Fruit fly (Drosophila melanogaster) whole organism, embryonic: ENCODE measurements around the gene CG10341.

Experiments used
- Adf1 ChIP-seq: fragments of 200-800 bp; sonication (Bioruptor generic); IDR thresholded peaks from 2 replicates; pipeline ENCODE4 v1.3.6; 2022; ENCODE audit warnings: missing biosample characterization, missing genetic modification characterization
- Atf6 ChIP-seq: fragments of 200-800 bp; sonication (Bioruptor generic); IDR thresholded peaks from 2 replicates; pipeline ENCODE4 v1.3.6; 2022; ENCODE audit warnings: missing biosample characterization, missing genetic modification characterization
- Awh ChIP-seq: fragments of 200-800 bp; sonication (Bioruptor generic); IDR thresholded peaks from 2 replicates; pipeline ENCODE4, ENCODE4 v1.3.6; 2022; ENCODE audit warnings: missing biosample characterization, missing genetic modification characterization
- CG10147 ChIP-seq: fragments of 200-800 bp; sonication (Bioruptor generic); optimal IDR thresholded peaks from 2 replicates; lab custom pipeline; 2019; ENCODE audit warnings: missing biosample characterization, mild to moderate bottlenecking, missing genetic modification characterization, moderate library complexity
- CG1024 ChIP-seq: fragments of 200-800 bp; sonication (Bioruptor generic); IDR thresholded peaks from 2 replicates; pipeline ENCODE4 v1.3.6; 2022; ENCODE audit warnings: missing biosample characterization, missing genetic modification characterization
- CG10267 ChIP-seq: fragments of 200-800 bp; sonication (Bioruptor generic); optimal IDR thresholded peaks from 2 replicates; lab custom pipeline; 2018; ENCODE audit warnings: missing biosample characterization, mild to moderate bottlenecking, missing genetic modification characterization, moderate library complexity
- CG10274 ChIP-seq: fragments of 200-800 bp; sonication (Bioruptor generic); optimal IDR thresholded peaks from 3 replicates; lab custom pipeline; 2017; ENCODE audit warnings: missing biosample characterization, mild to moderate bottlenecking, missing genetic modification characterization
- CG10321 ChIP-seq: fragments of 200-800 bp; sonication (Bioruptor generic); IDR thresholded peaks from 2 replicates; pipeline ENCODE4 v1.3.6; 2022; ENCODE audit warnings: missing biosample characterization, missing genetic modification characterization
- CG10431 ChIP-seq: fragments of 200-800 bp; sonication (Bioruptor generic); optimal IDR thresholded peaks from 3 replicates; lab custom pipeline; 2018; ENCODE audit warnings: missing biosample characterization, mild to moderate bottlenecking, missing genetic modification characterization
- CG12659 ChIP-seq: fragments of 200-800 bp; sonication (Bioruptor generic); optimal IDR thresholded peaks from 3 replicates; lab custom pipeline; 2017; ENCODE audit warnings: mild to moderate bottlenecking, missing biosample characterization, missing genetic modification reagents, missing genetic modification characterization
- CG13624 ChIP-seq: fragments of 200-800 bp; sonication (Bioruptor generic); optimal IDR thresholded peaks from 2 replicates; lab custom pipeline; 2016; ENCODE audit warnings: missing biosample characterization, missing genetic modification characterization
- CG13775 ChIP-seq: fragments of 200-800 bp; sonication (Bioruptor generic); optimal IDR thresholded peaks from 3 replicates; lab custom pipeline; 2017; ENCODE audit warnings: missing biosample characterization, mild to moderate bottlenecking, missing genetic modification characterization
- CG15479 ChIP-seq: fragments of 200-800 bp; sonication (Bioruptor generic); optimal IDR thresholded peaks from 3 replicates; lab custom pipeline; 2019; ENCODE audit warnings: missing biosample characterization, mild to moderate bottlenecking, missing genetic modification characterization, moderate library complexity
- CG1647 ChIP-seq: fragments of 200-800 bp; sonication (Bioruptor generic); optimal IDR thresholded peaks from 3 replicates; lab custom pipeline; 2016; ENCODE audit warnings: missing biosample characterization, missing genetic modification characterization
- CG16779 ChIP-seq: fragments of 200-800 bp; sonication (Bioruptor generic); IDR thresholded peaks from 2 replicates; pipeline ENCODE4 v1.3.6; 2022; ENCODE audit warnings: missing biosample characterization, missing genetic modification characterization
- CG17829 ChIP-seq: fragments of 200-800 bp; optimal IDR thresholded peaks from 2 replicates; lab custom pipeline; 2019; ENCODE audit warnings: missing biosample characterization, mild to moderate bottlenecking, missing genetic modification characterization, moderate library complexity
- CG2199 ChIP-seq: fragments of 200-800 bp; sonication (Bioruptor generic); IDR thresholded peaks from 3 replicates; pipeline ENCODE4 v1.3.6; 2022; ENCODE audit warnings: missing biosample characterization, missing genetic modification characterization
- CG32767 ChIP-seq: fragments of 200-800 bp; sonication (Bioruptor generic); IDR thresholded peaks from 2 replicates; pipeline ENCODE4 v1.3.6; 2022; ENCODE audit warnings: missing biosample characterization, missing genetic modification characterization
- CG3726 ChIP-seq: fragments of 200-800 bp; sonication (Bioruptor generic); IDR thresholded peaks from 3 replicates; pipeline ENCODE4, ENCODE4 v1.3.6; 2022; ENCODE audit warnings: missing biosample characterization, missing genetic modification characterization
- CG4328 ChIP-seq: fragments of 200-800 bp; sonication (Bioruptor generic); optimal IDR thresholded peaks from 3 replicates; lab custom pipeline; 2017; ENCODE audit warnings: missing biosample characterization, missing genetic modification reagents, missing genetic modification characterization
- CG6175 ChIP-seq: fragments of 200-800 bp; sonication (Bioruptor generic); IDR thresholded peaks from 3 replicates; pipeline ENCODE4 v1.3.6; 2022; ENCODE audit warnings: missing biosample characterization, missing genetic modification characterization
- CG6689 ChIP-seq: fragments of 200-800 bp; sonication (Bioruptor generic); IDR thresholded peaks from 2 replicates; pipeline ENCODE4 v1.3.6; 2022; ENCODE audit warnings: missing biosample characterization, missing genetic modification characterization
- CG7928 ChIP-seq: fragments of 200-800 bp; sonication (Bioruptor generic); optimal IDR thresholded peaks from 2 replicates; lab custom pipeline; 2017; ENCODE audit warnings: missing biosample characterization, mild to moderate bottlenecking, missing genetic modification characterization
- CG8388 ChIP-seq: fragments of 200-800 bp; sonication (Bioruptor generic); optimal IDR thresholded peaks from 2 replicates; lab custom pipeline; 2019; ENCODE audit warnings: missing biosample characterization, mild to moderate bottlenecking, missing genetic modification characterization, moderate library complexity
- Dbx ChIP-seq: fragments of 200-800 bp; sonication (Bioruptor generic); IDR thresholded peaks from 3 replicates; pipeline ENCODE4 v1.3.6; 2022; ENCODE audit warnings: missing biosample characterization, missing genetic modification characterization
- H15 ChIP-seq: fragments of 200-800 bp; sonication (Bioruptor generic); IDR thresholded peaks from 3 replicates; pipeline ENCODE4 v1.3.6; 2022; ENCODE audit warnings: missing biosample characterization, missing genetic modification characterization
- HLH3B ChIP-seq: fragments of 200-800 bp; sonication (Bioruptor generic); IDR thresholded peaks from 2 replicates; pipeline ENCODE4 v1.3.6; 2022; ENCODE audit warnings: missing biosample characterization, missing genetic modification characterization
- Hmr ChIP-seq: fragments of 200-800 bp; sonication (Bioruptor generic); optimal IDR thresholded peaks from 3 replicates; lab custom pipeline; 2017; ENCODE audit warnings: mild to moderate bottlenecking, missing biosample characterization, missing genetic modification reagents, missing genetic modification characterization
- Myb ChIP-seq: fragments of 200-800 bp; sonication (Bioruptor generic); optimal IDR thresholded peaks from 2 replicates; lab custom pipeline; 2016; ENCODE audit warnings: missing biosample characterization, missing genetic modification characterization
- Rfx ChIP-seq: fragments of 200-800 bp; sonication (Bioruptor generic); IDR thresholded peaks from 2 replicates; pipeline ENCODE4 v1.3.6; 2022; ENCODE audit warnings: missing biosample characterization, missing genetic modification characterization
- Stat92E ChIP-seq, 3 experiments: fragments of >200 bp in 2 of 3; fragments of 200-800 bp in 1 of 3; sonication (Bioruptor generic) in 1 of 3; optimal IDR thresholded peaks; 2 replicates each; lab custom pipeline; 2017 to 2019; ENCODE audit warnings: missing biosample characterization in 3 of 3, missing genetic modification characterization in 3 of 3, mild to moderate bottlenecking in 1 of 3, moderate library complexity in 1 of 3
- Trl ChIP-seq, 3 experiments: fragments of >200 bp in 2 of 3; fragments of 200-800 bp in 1 of 3; sonication (Bioruptor generic) in 1 of 3; optimal IDR thresholded peaks; 2 replicates in 1 of 3; 3 replicates in 2 of 3; lab custom pipeline; 2016 to 2017; ENCODE audit warnings: missing biosample characterization in 1 of 3, missing genetic modification characterization in 1 of 3
- ap ChIP-seq: fragments of 200-800 bp; sonication (Bioruptor generic); IDR thresholded peaks from 2 replicates; pipeline ENCODE4 v1.3.6; 2022; ENCODE audit warnings: missing biosample characterization, missing genetic modification characterization
- ash1 ChIP-seq: fragments of 200-800 bp; sonication (Bioruptor generic); optimal IDR thresholded peaks from 2 replicates; lab custom pipeline; 2018; ENCODE audit warnings: missing biosample characterization, mild to moderate bottlenecking, missing genetic modification characterization
- chif ChIP-seq, 2 experiments: fragments of 200-800 bp; sonication (Bioruptor generic); optimal IDR thresholded peaks; 3 replicates each; lab custom pipeline; 2016; ENCODE audit warnings: missing biosample characterization in 2 of 2, missing genetic modification characterization in 2 of 2
- danr ChIP-seq: fragments of 200-800 bp; sonication (Bioruptor generic); IDR thresholded peaks from 2 replicates; pipeline ENCODE4 v1.3.6; 2022; ENCODE audit warnings: missing biosample characterization, missing genetic modification characterization
- dati ChIP-seq: fragments of 200-800 bp; sonication (Bioruptor generic); IDR thresholded peaks from 2 replicates; pipeline ENCODE4 v1.3.6; 2022; ENCODE audit warnings: missing biosample characterization, missing genetic modification characterization
- dmrt99B ChIP-seq: fragments of 200-800 bp; sonication (Bioruptor generic); optimal IDR thresholded peaks from 2 replicates; lab custom pipeline; 2018; ENCODE audit warnings: missing biosample characterization, mild to moderate bottlenecking, missing genetic modification characterization, moderate library complexity
- ftz-f1 ChIP-seq: fragments of 200-800 bp; sonication (Bioruptor generic); optimal IDR thresholded peaks from 2 replicates; lab custom pipeline; 2016; ENCODE audit warnings: missing biosample characterization, missing genetic modification characterization
- gcm2 ChIP-seq: fragments of 200-800 bp; sonication (Bioruptor generic); optimal IDR thresholded peaks from 2 replicates; lab custom pipeline; 2016; ENCODE audit warnings: missing biosample characterization, missing genetic modification characterization
- hb ChIP-seq: fragments of 200-800 bp; sonication (Bioruptor generic); IDR thresholded peaks from 3 replicates; pipeline ENCODE4 v1.3.6; 2022; ENCODE audit warnings: missing biosample characterization, missing genetic modification characterization; ENCODE audit not compliant: partially characterized antibody
- ind ChIP-seq: fragments of 200-800 bp; sonication (Bioruptor generic); optimal IDR thresholded peaks from 3 replicates; lab custom pipeline; 2016; ENCODE audit warnings: missing biosample characterization, missing genetic modification characterization
- kay ChIP-seq: fragments of 200-800 bp; sonication (Bioruptor generic); optimal IDR thresholded peaks from 2 replicates; lab custom pipeline; 2016; ENCODE audit warnings: missing biosample characterization, missing genetic modification characterization
- maf-S ChIP-seq: fragments of 200-800 bp; sonication (Bioruptor generic); optimal IDR thresholded peaks from 2 replicates; lab custom pipeline; 2016; ENCODE audit warnings: missing biosample characterization, missing genetic modification characterization
- nom ChIP-seq: fragments of 200-800 bp; sonication (Bioruptor generic); optimal IDR thresholded peaks from 2 replicates; lab custom pipeline; 2017; ENCODE audit warnings: missing biosample characterization, missing genetic modification characterization, mild to moderate bottlenecking, moderate library complexity, missing genetic modification reagents
- odd ChIP-seq: fragments of 200-800 bp; sonication (Bioruptor generic); optimal IDR thresholded peaks from 2 replicates; lab custom pipeline; 2017; ENCODE audit warnings: missing biosample characterization, mild to moderate bottlenecking, missing genetic modification characterization
- onecut ChIP-seq: fragments of 200-800 bp; sonication (Bioruptor generic); IDR thresholded peaks from 2 replicates; pipeline ENCODE4 v1.3.6; 2022; ENCODE audit warnings: missing biosample characterization, missing genetic modification characterization
- pho ChIP-seq: fragments of 200-800 bp; sonication (Bioruptor generic); optimal IDR thresholded peaks from 2 replicates; lab custom pipeline; 2016; ENCODE audit warnings: missing biosample characterization, missing genetic modification characterization
- sr ChIP-seq: fragments of 200-800 bp; sonication (Bioruptor generic); IDR thresholded peaks from 3 replicates; pipeline ENCODE4 v1.3.6; 2022; ENCODE audit warnings: missing biosample characterization, missing genetic modification characterization
- stwl ChIP-seq: fragments of 200-800 bp; sonication (Bioruptor generic); optimal IDR thresholded peaks from 3 replicates; lab custom pipeline; 2018; ENCODE audit warnings: missing biosample characterization, mild to moderate bottlenecking, missing genetic modification characterization, moderate library complexity
- tgo ChIP-seq: fragments of 200-800 bp; sonication (Bioruptor generic); IDR thresholded peaks from 3 replicates; pipeline ENCODE4 v1.3.6; 2022; ENCODE audit warnings: missing biosample characterization, missing genetic modification characterization
- vfl ChIP-seq: fragments of 200-800 bp; sonication (Bioruptor generic); optimal IDR thresholded peaks from 2 replicates; lab custom pipeline; 2016; ENCODE audit warnings: missing biosample characterization, missing genetic modification characterization

CG10341 gene

dm6 chr2L:18689376-18689775 lies 9.1 kb upstream of the CG10341 start, which contains the start of gene CG10336 (continued):
- TF ChIP-seq gcm2 (GFP tag; lab: Kevin White, UChicago): no peak
- TF ChIP-seq CG13775 (GFP tag; lab: Kevin White, UChicago): no peak
- no peak for TF ChIP-seq Myb (GFP tag; lab: Kevin White, UChicago)
- TF ChIP-seq CG32767: no peak
- no peak for TF ChIP-seq CG16779 (GFP tag; lab: Robert Waterston, UW)
- TF ChIP-seq CG3726 (GFP tag; lab: Robert Waterston, UW): no peak
- no peak for TF ChIP-seq CG6689 (GFP tag; lab: Robert Waterston, UW)
- TF ChIP-seq Trl (optimal IDR thresholded peaks at IDR 0.05; lab: Kevin White, UChicago): no peak
- peak; percentile 2 for TF ChIP-seq Trl (GFP tag; optimal IDR thresholded peaks at IDR 0.05; lab: Kevin White, UChicago)
- TF ChIP-seq Awh (GFP tag; lab: Robert Waterston, UW): no peak
- TF ChIP-seq CG15479: no peak
- TF ChIP-seq nom: no peak
- no peak for TF ChIP-seq CG10267 (tag; lab: Kevin White, UChicago)
- TF ChIP-seq odd (GFP tag; lab: Kevin White, UChicago): no peak
- TF ChIP-seq vfl: no peak
- no peak for TF ChIP-seq CG10147
- TF ChIP-seq CG10431 (GFP tag; lab: Kevin White, UChicago): no peak
- no peak for TF ChIP-seq CG6175 (GFP tag; lab: Robert Waterston, UW)
- TF ChIP-seq CG1647: no peak
- no peak for TF ChIP-seq Hmr (GFP tag; lab: Kevin White, UChicago)
- TF ChIP-seq CG1024: no peak
- no peak for TF ChIP-seq CG7928 (GFP tag; lab: Kevin White, UChicago)
- no peak for TF ChIP-seq ftz-f1 (GFP tag; lab: Kevin White, UChicago)
- TF ChIP-seq Adf1: no peak
- no peak for TF ChIP-seq CG17829 (tag; lab: Kevin White, UChicago)
- no peak for TF ChIP-seq CG8388 (GFP tag; lab: Kevin White, UChicago)
- no peak for TF ChIP-seq sr (GFP tag; lab: Robert Waterston, UW)
- TF ChIP-seq chif (GFP tag; optimal IDR thresholded peaks at IDR 0.05; lab: Kevin White, UChicago): no peak
- no peak for TF ChIP-seq kay (GFP tag; lab: Kevin White, UChicago)
- TF ChIP-seq danr (GFP tag; lab: Robert Waterston, UW): no peak
- TF ChIP-seq dati (GFP tag; lab: Robert Waterston, UW): no peak
- TF ChIP-seq ash1 (GFP tag; lab: Kevin White, UChicago): no peak
- TF ChIP-seq HLH3B (GFP tag; lab: Robert Waterston, UW): no peak
- TF ChIP-seq Stat92E (GFP tag; optimal IDR thresholded peaks at IDR 0.05; lab: Kevin White, UChicago): no peak
- TF ChIP-seq CG4328 (GFP tag; lab: Kevin White, UChicago): no peak
- TF ChIP-seq CG13624: no peak
- no peak for TF ChIP-seq Atf6
- TF ChIP-seq Rfx (GFP tag; lab: Robert Waterston, UW): peak; percentile 18; the same call in 1 of the 2 replicates
- TF ChIP-seq onecut: no peak
- no peak for TF ChIP-seq ap (GFP tag; lab: Robert Waterston, UW)
- no peak for TF ChIP-seq pho (GFP tag; lab: Kevin White, UChicago)
- no peak for TF ChIP-seq CG12659
- no peak for TF ChIP-seq dmrt99B (tag; lab: Kevin White, UChicago)
- TF ChIP-seq H15 (GFP tag; lab: Robert Waterston, UW): no peak
- no peak for TF ChIP-seq Dbx (GFP tag; lab: Robert Waterston, UW)
- no peak for TF ChIP-seq stwl (tag; lab: Kevin White, UChicago)
- TF ChIP-seq CG10321 (GFP tag; lab: Robert Waterston, UW): no peak
- no peak for TF ChIP-seq maf-S (GFP tag; lab: Kevin White, UChicago)
- TF ChIP-seq ind (GFP tag; lab: Kevin White, UChicago): no peak
- TF ChIP-seq CG2199: no peak
- TF ChIP-seq tgo (GFP tag; lab: Robert Waterston, UW): no peak
- no peak for TF ChIP-seq hb (GFP tag; lab: Robert Waterston, UW)
- TF ChIP-seq CG10274 (GFP tag; lab: Kevin White, UChicago): no peak
